Fruit fly (Drosophila melanogaster): ENCODE results near the gene Spn77Bc.

Spn77Bc gene

dm6 chr3L:20388983-20389382, 46.5 kb downstream of the Spn77Bc start:
- TF ChIP-seq Hand (GFP tag; optimal IDR thresholded peaks at IDR 0.05) (no peak), Gug (GFP tag; IDR thresholded peaks at IDR 0.05) (peak; percentile 22; the same call in 1 of the 4 replicates), disco-r (GFP tag; optimal IDR thresholded peaks at IDR 0.05) (no peak), Jarid2 (GFP tag; optimal IDR thresholded peaks at IDR 0.05) (no peak), CG17328 (GFP tag; IDR thresholded peaks at IDR 0.05) (peak; percentile 39; the same call in 1 of the 2 replicates), CrebB (tag; optimal IDR thresholded peaks at IDR 0.05) (peak; percentile 25), CG7839 (tag; optimal IDR thresholded peaks at IDR 0.05) (peak; percentile 53), pb (GFP tag; optimal IDR thresholded peaks at IDR 0.05) (peak; percentile 47), sd (tag; optimal IDR thresholded peaks at IDR 0.05) (peak; percentile 72), B-H1 (GFP tag; IDR thresholded peaks at IDR 0.05) (no peak), Dip2 (GFP tag; IDR thresholded peaks at IDR 0.05) (no peak), tgo (GFP tag; IDR thresholded peaks at IDR 0.05) (peak; percentile 51; the same call in 1 of the 3 replicates), PHDP (tag; optimal IDR thresholded peaks at IDR 0.05) (peak; percentile 47), bowl (GFP tag; IDR thresholded peaks at IDR 0.05) (no peak), cato (GFP tag; optimal IDR thresholded peaks at IDR 0.05; ENCODE audit: borderline replicate concordance) (no peak), ap (GFP tag; IDR thresholded peaks at IDR 0.05) (no peak), croc (GFP tag; conservative IDR thresholded peaks at IDR 0.05) (no peak), ara (GFP tag; IDR thresholded peaks at IDR 0.05) (no peak), eve (GFP tag; optimal IDR thresholded peaks at IDR 0.05) (no peak), Nf-YB (GFP tag; optimal IDR thresholded peaks at IDR 0.05) (no peak), Dad (GFP tag; optimal IDR thresholded peaks at IDR 0.05) (no peak), CG15696 (tag; optimal IDR thresholded peaks at IDR 0.05) (no peak), CG13296 (GFP tag; optimal IDR thresholded peaks at IDR 0.05) (peak; percentile 42), CG3995 (GFP tag; optimal IDR thresholded peaks at IDR 0.05) (no peak), CG33557 (GFP tag; optimal IDR thresholded peaks at IDR 0.05) (no peak), NfI (GFP tag; optimal IDR thresholded peaks at IDR 0.05) (peak; percentile 44), knrl (GFP tag; IDR thresholded peaks at IDR 0.05; ENCODE audit: partially characterized antibody) (no peak), CG11085 (GFP tag; IDR thresholded peaks at IDR 0.05) (no peak), dan (GFP tag; IDR thresholded peaks at IDR 0.05) (no peak), CG17361 (GFP tag; IDR thresholded peaks at IDR 0.05) (0 out of 3 replicates have a peak, but pooled peaks have one; percentile 17), Dek (tag; optimal IDR thresholded peaks at IDR 0.05) (peak; percentile 45), pho (GFP tag; optimal IDR thresholded peaks at IDR 0.05) (peak; percentile 28), Sin3A (optimal IDR thresholded peaks at IDR 0.05) (no peak), CG1529 (GFP tag; optimal IDR thresholded peaks at IDR 0.05) (no peak), ci (GFP tag; IDR thresholded peaks at IDR 0.05) (peak; percentile 27; the same call in 1 of the 3 replicates), CG6272 (GFP tag; IDR thresholded peaks at IDR 0.05) (no peak), maf-S (GFP tag; optimal IDR thresholded peaks at IDR 0.05) (no peak), Mes4 (GFP tag; optimal IDR thresholded peaks at IDR 0.05) (no peak), MBD-R2 (GFP tag; IDR thresholded peaks at IDR 0.05) (no peak), Vsx1 (GFP tag; optimal IDR thresholded peaks at IDR 0.05) (no peak), HLH54F (GFP tag; optimal IDR thresholded peaks at IDR 0.05) (peak; percentile 43), lmd (GFP tag; IDR thresholded peaks at IDR 0.05) (peak; percentile 15; the same call in 1 of the 2 replicates), CG13624 (GFP tag; optimal IDR thresholded peaks at IDR 0.05) (peak; percentile 20), CG8944 (GFP tag; optimal IDR thresholded peaks at IDR 0.05) (no peak), CG4424 (GFP tag; optimal IDR thresholded peaks at IDR 0.05) (no peak), CG9727 (GFP tag; optimal IDR thresholded peaks at IDR 0.05) (no peak), nmo (GFP tag; optimal IDR thresholded peaks at IDR 0.05) (peak; percentile 0), CG14014 (GFP tag; IDR thresholded peaks at IDR 0.05) (no peak; the same call in 1 of the 2 replicates), hb (GFP tag; IDR thresholded peaks at IDR 0.05; ENCODE audit: partially characterized antibody) (no peak), dmrt99B (tag; optimal IDR thresholded peaks at IDR 0.05) (peak; percentile 38), CG12744 (GFP tag; optimal IDR thresholded peaks at IDR 0.05) (peak; percentile 37), lilli (GFP tag; optimal IDR thresholded peaks at IDR 0.05) (peak; percentile 68)
